Worm (Caenorhabditis elegans) whole organism, L1 larva: Measurements from ENCODE around the gene unc-105.

Experiments used
- C04F5.9 ChIP-seq: sonication (generic microtip); optimal IDR thresholded peaks from 2 replicates; lab custom pipeline; 2016; ENCODE audit warnings: missing genetic modification characterization, missing compliant biosample characterization
- C16A3.4 ChIP-seq: fragments of 150-350 bp; optimal IDR thresholded peaks from 2 replicates; lab custom pipeline; 2014; ENCODE audit warnings: missing biosample characterization, missing genetic modification characterization
- C34B4.2 ChIP-seq: sonication (generic microtip); optimal IDR thresholded peaks from 2 replicates; lab custom pipeline; 2017; ENCODE audit warnings: mild to moderate bottlenecking, missing genetic modification characterization, missing compliant biosample characterization
- aly-2 ChIP-seq: fragments of 150-350 bp; optimal IDR thresholded peaks from 2 replicates; lab custom pipeline; 2014; ENCODE audit warnings: missing biosample characterization, missing genetic modification characterization
- ama-1 ChIP-seq: fragments of 150-350 bp; optimal IDR thresholded peaks from 2 replicates; lab custom pipeline; 2014
- blmp-1 ChIP-seq: fragments of 150-350 bp; optimal IDR thresholded peaks from 2 replicates; lab custom pipeline; 2014; ENCODE audit warnings: missing biosample characterization, missing genetic modification characterization
- ceh-8 ChIP-seq: fragments of 200-800 bp; sonication (Bioruptor generic); optimal IDR thresholded peaks from 2 replicates; lab custom pipeline; 2018; ENCODE audit warnings: mild to moderate bottlenecking, missing genetic modification characterization, moderate library complexity, missing compliant biosample characterization
- ceh-82 ChIP-seq, 3 experiments: fragments of 150-350 bp in 1 of 3; sonication (generic microtip) in 2 of 3; optimal IDR thresholded peaks; 2 replicates each; lab custom pipeline; 2014 to 2017; ENCODE audit warnings: missing biosample characterization in 3 of 3, missing genetic modification characterization in 3 of 3
- ceh-90 ChIP-seq: sonication (generic microtip); optimal IDR thresholded peaks from 2 replicates; lab custom pipeline; 2016; ENCODE audit warnings: missing genetic modification characterization, missing compliant biosample characterization
- dpl-1 ChIP-seq, 3 experiments: fragments of 150-350 bp in 2 of 3; sonication (generic microtip) in 1 of 3; optimal IDR thresholded peaks; 2 replicates each; lab custom pipeline; 2014 to 2017; ENCODE audit warnings: missing biosample characterization in 3 of 3, missing genetic modification characterization in 3 of 3, missing genetic modification reagents in 3 of 3
- efl-1 ChIP-seq, 4 experiments: fragments of 150-350 bp; optimal IDR thresholded peaks in 3 of 4; peaks in 1 of 4; 1 replicate in 1 of 4; 2 replicates in 3 of 4; lab custom pipeline; 2014; ENCODE audit warnings: missing biosample characterization in 2 of 4, missing genetic modification characterization in 2 of 4, missing genetic modification reagents in 2 of 4
- efl-3 ChIP-seq: fragments of 200-800 bp; sonication (Bioruptor generic); optimal IDR thresholded peaks from 2 replicates; lab custom pipeline; 2018; ENCODE audit warnings: mild to moderate bottlenecking, missing genetic modification characterization, missing compliant biosample characterization
- egl-13 ChIP-seq: sonication (generic microtip); optimal IDR thresholded peaks from 2 replicates; lab custom pipeline; 2016; ENCODE audit warnings: missing genotype, missing genetic modification reagents, missing genetic modification characterization, missing compliant biosample characterization
- elt-2 ChIP-seq: sonication (generic microtip); optimal IDR thresholded peaks from 2 replicates; lab custom pipeline; 2016; ENCODE audit warnings: missing genetic modification characterization, mild to moderate bottlenecking, inconsistent platforms, missing compliant biosample characterization, missing genetic modification reagents
- ets-5 ChIP-seq: fragments of 200-800 bp; sonication (Bioruptor generic); IDR thresholded peaks from 2 replicates; pipeline ENCODE4 v1.3.6; 2022; ENCODE audit warnings: missing genetic modification characterization, missing compliant biosample characterization
- fkh-4 ChIP-seq: sonication (generic microtip); optimal IDR thresholded peaks from 2 replicates; lab custom pipeline; 2016; ENCODE audit warnings: missing compliant biosample characterization, missing genetic modification characterization, borderline replicate concordance
- fkh-8 ChIP-seq: sonication (generic microtip); optimal IDR thresholded peaks from 2 replicates; lab custom pipeline; 2016; ENCODE audit warnings: mild to moderate bottlenecking, missing genetic modification characterization, missing compliant biosample characterization
- hpl-2 ChIP-seq: fragments of 150-350 bp; optimal IDR thresholded peaks from 2 replicates; lab custom pipeline; 2014; ENCODE audit warnings: missing biosample characterization, missing genetic modification reagents, missing genetic modification characterization
- irx-1 ChIP-seq: sonication (generic microtip); optimal IDR thresholded peaks from 2 replicates; lab custom pipeline; 2016; ENCODE audit warnings: missing genetic modification characterization, missing compliant biosample characterization
- isw-1 ChIP-seq: fragments of 200-800 bp; sonication (Bioruptor generic); IDR thresholded peaks from 2 replicates; pipeline ENCODE4 v1.3.6; 2022; ENCODE audit warnings: missing genetic modification characterization, missing compliant biosample characterization
- jun-1 ChIP-seq: fragments of 150-350 bp; optimal IDR thresholded peaks from 2 replicates; lab custom pipeline; 2014; ENCODE audit warnings: missing biosample characterization, missing genetic modification reagents, missing genetic modification characterization
- lin-14 ChIP-seq: fragments of 200-800 bp; sonication (Bioruptor generic); optimal IDR thresholded peaks from 2 replicates; lab custom pipeline; 2018; ENCODE audit warnings: mild to moderate bottlenecking, missing genetic modification characterization, moderate library complexity, missing compliant biosample characterization
- lin-15B ChIP-seq: fragments of 150-350 bp; sonication (generic microtip); optimal IDR thresholded peaks from 3 replicates; lab custom pipeline; 2014; ENCODE audit warnings: missing biosample characterization, missing genetic modification characterization
- lin-35 ChIP-seq, 2 experiments: fragments of 150-350 bp; optimal IDR thresholded peaks; 2 replicates each; lab custom pipeline; 2014; ENCODE audit warnings: missing biosample characterization in 2 of 2, missing genetic modification characterization in 2 of 2, missing genetic modification reagents in 2 of 2
- lir-3 ChIP-seq: sonication (generic microtip); optimal IDR thresholded peaks from 2 replicates; lab custom pipeline; 2016; ENCODE audit warnings: mild to moderate bottlenecking, missing genetic modification characterization, moderate library complexity, missing compliant biosample characterization; ENCODE audit not compliant: poor library complexity
- lsy-2 ChIP-seq, 2 experiments: fragments of 150-350 bp; optimal IDR thresholded peaks; 2 replicates each; lab custom pipeline; 2014; ENCODE audit warnings: missing biosample characterization in 2 of 2, missing genetic modification characterization in 2 of 2
- mdl-1 ChIP-seq, 2 experiments: fragments of 150-350 bp; optimal IDR thresholded peaks; 2 replicates each; lab custom pipeline; 2014 to 2017; ENCODE audit warnings: missing biosample characterization in 2 of 2, missing genetic modification characterization in 2 of 2, inconsistent platforms in 1 of 2
- mef-2 ChIP-seq: fragments of 150-350 bp; optimal IDR thresholded peaks from 2 replicates; lab custom pipeline; 2014; ENCODE audit warnings: missing biosample characterization, missing genetic modification characterization
- mep-1 ChIP-seq: fragments of 150-350 bp; optimal IDR thresholded peaks from 2 replicates; lab custom pipeline; 2014; ENCODE audit warnings: missing biosample characterization, missing genetic modification characterization
- nhr-11 ChIP-seq: fragments of 150-350 bp; optimal IDR thresholded peaks from 2 replicates; lab custom pipeline; 2014; ENCODE audit warnings: missing biosample characterization, missing genetic modification characterization
- nhr-12 ChIP-seq: sonication (generic microtip); optimal IDR thresholded peaks from 2 replicates; lab custom pipeline; 2017; ENCODE audit warnings: missing biosample characterization, missing genetic modification characterization
- nhr-20 ChIP-seq: sonication (generic microtip); optimal IDR thresholded peaks from 2 replicates; lab custom pipeline; 2016; ENCODE audit warnings: mild to moderate bottlenecking, missing genetic modification characterization, missing compliant biosample characterization
- nhr-28 ChIP-seq: fragments of 150-350 bp; optimal IDR thresholded peaks from 2 replicates; lab custom pipeline; 2014; ENCODE audit warnings: missing biosample characterization, missing genetic modification characterization
- nhr-47 ChIP-seq: sonication (generic microtip); optimal IDR thresholded peaks from 2 replicates; lab custom pipeline; 2016; ENCODE audit warnings: mild to moderate bottlenecking, missing genetic modification characterization, moderate library complexity, missing compliant biosample characterization
- nhr-77 ChIP-seq: fragments of 150-350 bp; optimal IDR thresholded peaks from 2 replicates; lab custom pipeline; 2014; ENCODE audit warnings: missing biosample characterization, missing genetic modification characterization
- nhr-85 ChIP-seq: sonication (generic microtip); peaks from one replicate; lab custom pipeline; 2016; ENCODE audit warnings: missing genetic modification characterization, inconsistent platforms, missing compliant biosample characterization
- nhr-90 ChIP-seq: sonication (generic microtip); optimal IDR thresholded peaks from 2 replicates; lab custom pipeline; 2016; ENCODE audit warnings: mild to moderate bottlenecking, missing genetic modification characterization, missing compliant biosample characterization; ENCODE audit not compliant: poor library complexity
- pax-3 ChIP-seq: fragments of 200-800 bp; sonication (Bioruptor generic); optimal IDR thresholded peaks from 2 replicates; lab custom pipeline; 2018; ENCODE audit warnings: mild to moderate bottlenecking, missing genetic modification characterization, moderate library complexity, missing compliant biosample characterization
- pqm-1 ChIP-seq: sonication (generic microtip); optimal IDR thresholded peaks from 3 replicates; lab custom pipeline; 2017; ENCODE audit warnings: missing biosample characterization, missing genetic modification characterization
- rnt-1 ChIP-seq: sonication (generic microtip); optimal IDR thresholded peaks from 2 replicates; lab custom pipeline; 2016; ENCODE audit warnings: mild to moderate bottlenecking, missing genetic modification characterization, moderate library complexity, missing compliant biosample characterization
- skn-1 ChIP-seq: fragments of 150-350 bp; optimal IDR thresholded peaks from 2 replicates; lab custom pipeline; 2014; ENCODE audit warnings: missing biosample characterization, missing genetic modification characterization
- snpc-4 ChIP-seq: fragments of 150-350 bp; optimal IDR thresholded peaks from 2 replicates; lab custom pipeline; 2014; ENCODE audit warnings: missing biosample characterization, missing genetic modification characterization
- snu-23 ChIP-seq: sonication (generic microtip); optimal IDR thresholded peaks from 2 replicates; lab custom pipeline; 2016; ENCODE audit warnings: missing genetic modification characterization, missing compliant biosample characterization
- sptf-1 ChIP-seq: fragments of 150-350 bp; optimal IDR thresholded peaks from 2 replicates; lab custom pipeline; 2014; ENCODE audit warnings: missing biosample characterization, missing genetic modification characterization
- sup-37 ChIP-seq: fragments of 200-800 bp; sonication (Bioruptor generic); optimal IDR thresholded peaks from 2 replicates; lab custom pipeline; 2018; ENCODE audit warnings: mild to moderate bottlenecking, missing genetic modification characterization, missing compliant biosample characterization
- swsn-7 ChIP-seq: sonication (generic microtip); optimal IDR thresholded peaks from 2 replicates; lab custom pipeline; 2016; ENCODE audit warnings: missing genetic modification characterization, missing compliant biosample characterization
- tbx-2 ChIP-seq: sonication (generic microtip); optimal IDR thresholded peaks from 2 replicates; lab custom pipeline; 2016; ENCODE audit warnings: missing genetic modification characterization, missing compliant biosample characterization
- unc-130 ChIP-seq: fragments of 150-350 bp; optimal IDR thresholded peaks from 2 replicates; lab custom pipeline; 2017; ENCODE audit warnings: missing biosample characterization, missing genetic modification characterization, inconsistent platforms
- unc-30 ChIP-seq: sonication (generic microtip); optimal IDR thresholded peaks from 2 replicates; lab custom pipeline; 2017; ENCODE audit warnings: missing biosample characterization, missing genetic modification characterization
- unc-62 ChIP-seq: fragments of 150-350 bp; optimal IDR thresholded peaks from 2 replicates; lab custom pipeline; 2014; ENCODE audit warnings: missing biosample characterization, missing genetic modification reagents, missing genetic modification characterization
- xbp-1 ChIP-seq: sonication (generic microtip); optimal IDR thresholded peaks from 2 replicates; lab custom pipeline; 2016; ENCODE audit warnings: missing genetic modification characterization, missing compliant biosample characterization
- zag-1 ChIP-seq: fragments of 150-350 bp; optimal IDR thresholded peaks from 2 replicates; lab custom pipeline; 2014; ENCODE audit warnings: missing biosample characterization, missing genetic modification characterization
- zip-4 ChIP-seq: fragments of 200-800 bp; sonication (Bioruptor generic); optimal IDR thresholded peaks from 2 replicates; lab custom pipeline; 2018; ENCODE audit warnings: mild to moderate bottlenecking, missing genetic modification characterization, moderate library complexity, missing compliant biosample characterization
- ztf-11 ChIP-seq, 2 experiments: sonication (generic microtip); optimal IDR thresholded peaks; 2 replicates each; lab custom pipeline; 2016 to 2017; ENCODE audit warnings: missing genetic modification characterization in 2 of 2, missing biosample characterization in 1 of 2, missing compliant biosample characterization in 1 of 2

unc-105 gene

DNA sequence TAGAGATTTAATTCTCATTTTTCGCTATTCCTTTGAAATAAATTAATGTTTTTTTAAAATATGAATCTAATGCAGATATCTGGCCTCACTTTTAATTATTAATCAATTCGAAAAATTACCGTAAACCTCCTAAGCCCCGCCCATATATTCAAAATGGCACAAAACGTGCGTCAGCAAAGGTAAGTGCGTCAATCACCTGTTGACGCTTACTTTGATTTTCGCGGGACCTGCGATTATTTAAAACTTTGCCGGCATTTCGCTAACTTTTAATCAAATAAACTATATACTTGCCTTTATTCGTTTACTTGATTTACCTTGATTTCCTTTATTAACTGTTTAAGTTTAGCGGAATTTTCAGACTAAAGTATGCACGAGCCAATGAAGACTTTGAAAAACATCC, 41.7 kb downstream of the unc-105 start, which contains the start of gene pch-2:
Gene pch-2 (plus strand): TSS at position 359 of the 400 bp plus-strand sequence.
- TF ChIP-seq fkh-4 (tag; lab: Kevin White, UChicago) (no peak), tbx-2 (no peak), nhr-77 (peak; percentile 37), lsy-2 (tag; optimal IDR thresholded peaks at IDR 0.05; lab: Kevin White, UChicago) (peak; percentile 80 to 93), sptf-1 (tag; lab: Kevin White, UChicago) (no peak), C04F5.9 (tag; lab: Kevin White, UChicago) (peak; percentile 64), C34B4.2 (tag; lab: Kevin White, UChicago) (no peak), nhr-28 (tag; lab: Kevin White, UChicago) (no peak), unc-130 (peak; percentile 3), snu-23 (GFP tag; lab: Kevin White, UChicago) (peak; percentile 65), lin-15B (tag; lab: Kevin White, UChicago) (peak; percentile 62), mep-1 (peak; percentile 61), fkh-8 (tag; lab: Kevin White, UChicago) (peak; percentile 62), ets-5 (GFP tag; lab: Robert Waterston, UW) (no peak), lir-3 (tag; lab: Kevin White, UChicago) (no peak), nhr-47 (tag; lab: Kevin White, UChicago) (peak; percentile 67), rnt-1 (tag; lab: Kevin White, UChicago) (peak; percentile 66), irx-1 (tag; lab: Kevin White, UChicago) (no peak), swsn-7 (tag; lab: Kevin White, UChicago) (peak; percentile 48), zag-1 (tag; lab: Kevin White, UChicago) (no peak), ceh-90 (tag; lab: Kevin White, UChicago) (no peak), mef-2 (tag; lab: Kevin White, UChicago) (no peak), pax-3 (tag; lab: Kevin White, UChicago) (no peak), unc-62 (GFP tag; lab: Kevin White, UChicago) (no peak), xbp-1 (tag; lab: Kevin White, UChicago) (peak; percentile 47), lin-14 (GFP tag; lab: Kevin White, UChicago) (peak; percentile 45), hpl-2 (GFP tag; lab: Kevin White, UChicago) (no peak), isw-1 (GFP tag; lab: Robert Waterston, UW) (peak; percentile 29; the same call in 1 of the 2 replicates), efl-1 (optimal IDR thresholded peaks at IDR 0.05; lab: Kevin White, UChicago) (peak; percentile 85 to 86), efl-1 (GFP tag; optimal IDR thresholded peaks at IDR 0.05 in 1 of 2; lab: Kevin White, UChicago) (peak; percentile 88 to 99), aly-2 (tag; lab: Kevin White, UChicago) (no peak), dpl-1 (GFP tag; optimal IDR thresholded peaks at IDR 0.05; lab: Kevin White, UChicago) (peak; percentile 83 to 90 (median 89)), mdl-1 (tag; optimal IDR thresholded peaks at IDR 0.05; lab: Kevin White, UChicago) (no peak), jun-1 (tag; lab: Kevin White, UChicago) (no peak), pqm-1 (tag; lab: Kevin White, UChicago) (no peak), nhr-11 (no peak), nhr-20 (peak; percentile 61), nhr-85 (tag; lab: Kevin White, UChicago) (peak; percentile 75), sup-37 (GFP tag; lab: Kevin White, UChicago) (no peak), ceh-8 (GFP tag; lab: Kevin White, UChicago) (no peak), C16A3.4 (tag; lab: Kevin White, UChicago) (peak; percentile 74), elt-2 (tag; lab: Kevin White, UChicago) (no peak), ztf-11 (tag; optimal IDR thresholded peaks at IDR 0.05; lab: Kevin White, UChicago) (no peak), ceh-82 (tag; optimal IDR thresholded peaks at IDR 0.05; lab: Kevin White, UChicago) (no peak), zip-4 (GFP tag; lab: Kevin White, UChicago) (no peak), efl-3 (GFP tag; lab: Kevin White, UChicago) (no peak), nhr-90 (tag; lab: Kevin White, UChicago) (peak; percentile 48), blmp-1 (tag; lab: Kevin White, UChicago) (peak; percentile 60), ama-1 (no peak), nhr-12 (tag; lab: Kevin White, UChicago) (no peak), snpc-4 (tag; lab: Kevin White, UChicago) (no peak), skn-1 (peak; percentile 32), unc-30 (tag; lab: Kevin White, UChicago) (no peak), lin-35 (GFP tag; optimal IDR thresholded peaks at IDR 0.05; lab: Kevin White, UChicago) (peak; percentile 78 to 93), egl-13 (tag; lab: Kevin White, UChicago) (no peak)
